Worm (Caenorhabditis elegans): Measurements from ENCODE around the gene grl-29.

DNA sequence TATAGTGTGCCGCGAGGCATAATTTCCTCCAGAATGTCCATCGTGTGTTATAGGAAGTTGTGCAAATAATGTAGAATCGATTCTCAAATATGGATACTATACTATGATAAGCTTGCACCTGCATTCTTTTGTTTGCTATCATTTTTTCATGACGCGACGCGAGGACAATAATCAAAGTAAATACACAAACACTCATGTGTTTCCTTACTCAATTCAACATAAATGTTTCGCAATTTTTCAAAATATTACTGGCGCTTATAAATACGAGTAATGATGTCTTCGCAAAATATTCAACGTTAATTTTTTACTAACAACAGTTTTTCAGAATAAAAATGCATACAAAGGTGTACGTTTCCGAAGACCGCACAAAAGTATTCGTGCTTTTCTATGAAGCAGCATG, 31.8 kb downstream of the grl-29 start, which contains the start of gene irg-1:
- no peak for TF ChIP-seq flt-1 (GFP tag; IDR thresholded peaks at IDR 0.05)
- TF ChIP-seq ztf-29 (GFP tag; IDR thresholded peaks at IDR 0.05): no peak
- no peak for TF ChIP-seq tab-1 (GFP tag; IDR thresholded peaks at IDR 0.05)
- TF ChIP-seq ztf-23 (GFP tag; IDR thresholded peaks at IDR 0.05): no peak
- no peak for TF ChIP-seq ref-1 (GFP tag; conservative IDR thresholded peaks at IDR 0.05)
- TF ChIP-seq T22C8.4 (GFP tag; IDR thresholded peaks at IDR 0.05): no peak
- TF ChIP-seq cog-1 (tag; optimal IDR thresholded peaks at IDR 0.05): no peak
- TF ChIP-seq med-1 (GFP tag; optimal IDR thresholded peaks at IDR 0.05; ENCODE audit: insufficient read depth): no peak
- TF ChIP-seq klf-2 (GFP tag; conservative IDR thresholded peaks at IDR 0.05): no peak

Data from whole organism, midembryonic.